Worm (Caenorhabditis elegans) whole organism, L4/young adult: ENCODE measurements around the gene T28D9.11.

ENCODE experiments used
- dao-5 ChIP-seq: sonication (generic microtip); optimal IDR thresholded peaks from 2 replicates; lab custom pipeline; 2016; ENCODE audit warnings: missing genotype, missing genetic modification characterization, moderate library complexity, missing compliant biosample characterization
- him-1 ChIP-seq: sonication (generic microtip); optimal IDR thresholded peaks from 2 replicates; lab custom pipeline; 2016; ENCODE audit warnings: missing genotype, missing genetic modification reagents, missing genetic modification characterization, missing compliant biosample characterization

DNA sequence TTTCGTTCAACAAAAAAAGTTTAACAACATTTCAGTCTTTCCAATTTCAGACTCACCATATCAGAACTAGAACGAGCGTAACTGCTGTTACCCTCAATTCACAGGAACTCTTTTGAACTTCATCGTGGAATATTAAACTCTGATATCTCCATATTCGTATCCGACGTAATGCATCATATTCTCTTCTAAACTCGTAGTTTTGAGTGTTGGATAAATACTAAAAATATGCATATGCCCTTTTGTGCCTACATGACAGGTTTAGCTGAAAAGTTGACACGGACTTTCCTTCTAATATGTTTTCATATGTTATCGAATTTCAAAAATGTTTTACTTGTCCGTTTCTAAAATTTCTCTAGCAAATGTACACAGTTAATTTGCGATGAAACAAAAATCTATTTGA is 7.3 kb upstream of the T28D9.11 start, which contains the start of gene twk-49:
- no peak for TF ChIP-seq dao-5
- no peak for TF ChIP-seq him-1 (tag; lab: Kevin White, UChicago)
